Worm (Caenorhabditis elegans): ENCODE measurements around the gene C34F6.9.

The C34F6.9 gene

ce11 chrX:11222597-11223218 is at the start of gene C34F6.9:
Gene C34F6.9 (minus strand): TSS chrX:11222647.
- TF ChIP-seq nhr-25 (tag; optimal IDR thresholded peaks at IDR 0.05) (no peak), hmg-11 (tag; optimal IDR thresholded peaks at IDR 0.05) (peak; percentile 31)

DNA sequence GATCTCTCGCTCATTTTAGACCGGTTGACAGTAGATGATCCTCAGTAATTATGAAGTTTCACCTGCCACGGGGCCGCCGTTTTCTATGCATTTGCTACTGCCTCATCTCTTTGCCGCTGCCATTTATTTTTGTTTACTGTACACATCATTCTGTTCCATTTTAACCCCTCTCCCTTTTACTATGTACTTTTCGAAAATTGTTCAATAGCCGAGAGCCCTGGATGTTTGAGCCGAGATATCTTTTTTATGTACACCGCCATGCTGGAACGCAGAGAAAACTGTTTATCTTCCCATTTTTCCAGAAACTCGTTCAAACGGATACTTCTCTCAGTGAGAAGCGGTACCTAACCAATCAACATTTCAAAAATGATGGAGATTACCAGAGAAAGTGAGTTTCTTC is 48.4 kb upstream of the C34F6.9 start, which contains the start of gene ifa-1:
TSS of gene ifa-1 (plus strand) at position 301 of the 400 bp plus-strand sequence.
- TF ChIP-seq fkh-2 (tag; optimal IDR thresholded peaks at IDR 0.05) (no peak), pqm-1 (tag; optimal IDR thresholded peaks at IDR 0.05) (no peak), nhr-11 (tag; optimal IDR thresholded peaks at IDR 0.05) (no peak), nhr-76 (tag; optimal IDR thresholded peaks at IDR 0.05) (no peak), lin-15B (tag; optimal IDR thresholded peaks at IDR 0.05) (no peak), elt-2 (tag; optimal IDR thresholded peaks at IDR 0.05) (no peak), unc-39 (tag; optimal IDR thresholded peaks at IDR 0.05) (no peak), elt-1 (tag; optimal IDR thresholded peaks at IDR 0.05) (no peak), R02D3.7 (tag; optimal IDR thresholded peaks at IDR 0.05) (no peak), pha-4 (tag; optimal IDR thresholded peaks at IDR 0.05) (no peak), nhr-77 (tag; optimal IDR thresholded peaks at IDR 0.05) (no peak), elt-3 (tag; optimal IDR thresholded peaks at IDR 0.05) (no peak), nhr-12 (tag; optimal IDR thresholded peaks at IDR 0.05) (no peak), egl-5 (tag; optimal IDR thresholded peaks at IDR 0.05) (no peak), nhr-237 (tag; optimal IDR thresholded peaks at IDR 0.05) (no peak), fkh-10 (GFP tag; optimal IDR thresholded peaks at IDR 0.05) (no peak), nfya-1 (tag; optimal IDR thresholded peaks at IDR 0.05; ENCODE audit: insufficient read depth) (no peak), lsy-12 (tag; optimal IDR thresholded peaks at IDR 0.05) (no peak), aly-2 (tag; optimal IDR thresholded peaks at IDR 0.05) (no peak), ZK546.5 (tag; optimal IDR thresholded peaks at IDR 0.05) (no peak)

- no peak for TF ChIP-seq daf-12 (tag; optimal IDR thresholded peaks at IDR 0.05)
- TF ChIP-seq nhr-237 (tag; optimal IDR thresholded peaks at IDR 0.05): no peak
- TF ChIP-seq nhr-12 (tag; optimal IDR thresholded peaks at IDR 0.05): no peak
- no peak for TF ChIP-seq ztf-4 (tag; optimal IDR thresholded peaks at IDR 0.05)
- TF ChIP-seq ceh-28 (tag; optimal IDR thresholded peaks at IDR 0.05): no peak
- TF ChIP-seq sea-2 (GFP tag; optimal IDR thresholded peaks at IDR 0.05): no peak
- no peak for TF ChIP-seq fos-1 (tag; optimal IDR thresholded peaks at IDR 0.05)
- TF ChIP-seq elt-2 (tag; optimal IDR thresholded peaks at IDR 0.05): no peak
- no peak for TF ChIP-seq fkh-2 (tag; optimal IDR thresholded peaks at IDR 0.05)
- no peak for TF ChIP-seq snpc-4 (tag; optimal IDR thresholded peaks at IDR 0.05)
- no peak for TF ChIP-seq nhr-11 (tag; optimal IDR thresholded peaks at IDR 0.05)
- no peak for TF ChIP-seq pha-4 (tag; optimal IDR thresholded peaks at IDR 0.05)
- no peak for TF ChIP-seq nfya-1 (tag; optimal IDR thresholded peaks at IDR 0.05; ENCODE audit: insufficient read depth)
- no peak for TF ChIP-seq zag-1 (tag; optimal IDR thresholded peaks at IDR 0.05)
- no peak for TF ChIP-seq mdl-1 (tag; optimal IDR thresholded peaks at IDR 0.05)
Observed at ce11 chrX:11268970-11269369, 46.5 kb upstream of the C34F6.9 start, which contains the start of gene C03A3.3. Gene C03A3.3 (minus strand): TSS chrX:11269070.

ce11 chrX:11266711-11267110 is 44.3 kb upstream of the C34F6.9 start, which contains the start of gene C03A3.9:
Gene C03A3.9 (plus strand): TSS chrX:11267011.
- no peak for TF ChIP-seq elt-3 (tag; optimal IDR thresholded peaks at IDR 0.05)
- TF ChIP-seq nhr-25 (tag; optimal IDR thresholded peaks at IDR 0.05): peak; percentile 21

DNA sequence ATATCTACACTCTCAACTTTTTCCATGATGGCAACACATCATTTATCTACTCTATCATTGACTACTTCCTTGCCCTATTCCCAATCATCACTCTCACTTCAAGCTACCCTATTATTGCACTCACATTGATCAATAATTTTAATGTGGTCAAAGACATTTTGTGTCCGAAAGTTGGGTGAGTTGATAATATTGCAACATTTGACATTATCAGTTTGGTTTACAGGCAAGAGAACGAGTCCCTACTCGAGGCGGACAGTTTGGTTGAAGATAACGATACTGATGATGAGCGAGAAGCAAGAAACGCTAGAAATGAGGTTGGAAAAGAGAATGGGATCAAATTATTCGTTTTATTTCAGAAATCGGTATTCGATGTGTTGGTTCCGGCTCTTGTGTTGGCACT is 42.3 kb upstream of the C34F6.9 start:
- TF ChIP-seq pqm-1 (tag; optimal IDR thresholded peaks at IDR 0.05) (peak; percentile 84), pha-4 (tag; optimal IDR thresholded peaks at IDR 0.05) (no peak), elt-2 (tag; optimal IDR thresholded peaks at IDR 0.05) (peak; percentile 82), jun-1 (tag; optimal IDR thresholded peaks at IDR 0.05) (no peak)

Data from whole organism, L3 larva.